Fruit fly (Drosophila melanogaster) whole organism, embryonic: Measurements from ENCODE around the gene Fer2.
A peak's percentile ranks its signal among the peaks of the same experiment; 100 is the strongest.

ENCODE experiments used
- Ada2b ChIP-seq: fragments of 200-800 bp; sonication (Bioruptor generic); IDR thresholded peaks from 2 replicates; pipeline ENCODE4 v1.3.6; 2022; ENCODE audit warnings: missing biosample characterization, missing genetic modification characterization
- CG10209 ChIP-seq: fragments of 200-800 bp; sonication (Bioruptor generic); optimal IDR thresholded peaks from 3 replicates; lab custom pipeline; 2017; ENCODE audit warnings: missing biosample characterization, mild to moderate bottlenecking, missing genetic modification characterization, missing genetic modification reagents
- CG10321 ChIP-seq: fragments of 200-800 bp; sonication (Bioruptor generic); IDR thresholded peaks from 2 replicates; pipeline ENCODE4 v1.3.6; 2022; ENCODE audit warnings: missing biosample characterization, missing genetic modification characterization
- CG10565 ChIP-seq: fragments of 200-800 bp; sonication (Bioruptor generic); optimal IDR thresholded peaks from 3 replicates; lab custom pipeline; 2016; ENCODE audit warnings: missing biosample characterization, mild to moderate bottlenecking, missing genetic modification characterization
- CG13123 ChIP-seq: fragments of 200-800 bp; sonication (Bioruptor generic); optimal IDR thresholded peaks from 2 replicates; lab custom pipeline; 2016; ENCODE audit warnings: missing biosample characterization, missing genetic modification characterization
- CG15269 ChIP-seq: fragments of 200-800 bp; sonication (Bioruptor generic); optimal IDR thresholded peaks from 2 replicates; lab custom pipeline; 2018; ENCODE audit warnings: missing biosample characterization, mild to moderate bottlenecking, missing genetic modification characterization, moderate library complexity
- CG17568 ChIP-seq: fragments of 200-800 bp; sonication (Bioruptor generic); optimal IDR thresholded peaks from 2 replicates; lab custom pipeline; 2018; ENCODE audit warnings: missing biosample characterization, mild to moderate bottlenecking, missing genetic modification characterization, moderate library complexity
- CG17612 ChIP-seq: fragments of 200-800 bp; sonication (Bioruptor generic); IDR thresholded peaks from 2 replicates; pipeline ENCODE4 v1.3.6; 2022; ENCODE audit warnings: missing biosample characterization, missing genetic modification characterization
- CG2875 ChIP-seq: fragments of 200-800 bp; sonication (Bioruptor generic); optimal IDR thresholded peaks from 2 replicates; lab custom pipeline; 2017; ENCODE audit warnings: missing biosample characterization, mild to moderate bottlenecking, missing genetic modification characterization, missing genetic modification reagents
- CG2889 ChIP-seq: fragments of 200-800 bp; sonication (Bioruptor generic); IDR thresholded peaks from 3 replicates; pipeline ENCODE4 v1.3.6; 2022; ENCODE audit warnings: missing biosample characterization, missing genetic modification characterization
- CG30431 ChIP-seq: fragments of 200-800 bp; sonication (Bioruptor generic); optimal IDR thresholded peaks from 2 replicates; lab custom pipeline; 2017; ENCODE audit warnings: missing biosample characterization, missing genetic modification characterization
- CG31388 ChIP-seq: fragments of 200-800 bp; sonication (Bioruptor generic); optimal IDR thresholded peaks from 2 replicates; lab custom pipeline; 2016; ENCODE audit warnings: missing biosample characterization, missing genetic modification characterization
- CG3847 ChIP-seq: fragments of 200-800 bp; sonication (Bioruptor generic); IDR thresholded peaks from 2 replicates; pipeline ENCODE4 v1.3.6; 2022; ENCODE audit warnings: missing biosample characterization, missing genetic modification characterization
- CG6854 ChIP-seq: fragments of 200-800 bp; sonication (Bioruptor generic); optimal IDR thresholded peaks from 3 replicates; lab custom pipeline; 2017; ENCODE audit warnings: missing biosample characterization, mild to moderate bottlenecking, missing genetic modification characterization
- CG7786 ChIP-seq: fragments of 200-800 bp; sonication (Bioruptor generic); optimal IDR thresholded peaks from 2 replicates; lab custom pipeline; 2016; ENCODE audit warnings: missing biosample characterization, missing genetic modification characterization
- CG7839 ChIP-seq: fragments of 200-800 bp; sonication (Bioruptor generic); optimal IDR thresholded peaks from 3 replicates; lab custom pipeline; 2018; ENCODE audit warnings: missing biosample characterization, mild to moderate bottlenecking, missing genetic modification characterization, moderate library complexity
- CG9727 ChIP-seq: fragments of 200-800 bp; sonication (Bioruptor generic); optimal IDR thresholded peaks from 3 replicates; lab custom pipeline; 2017; ENCODE audit warnings: missing biosample characterization, mild to moderate bottlenecking, missing genetic modification characterization
- Dll ChIP-seq: fragments of 200-800 bp; sonication (Bioruptor generic); IDR thresholded peaks from 4 replicates; pipeline ENCODE4 v1.3.6; 2022; ENCODE audit warnings: missing biosample characterization, missing genetic modification characterization; ENCODE audit not compliant: partially characterized antibody
- Doc2 ChIP-seq: fragments of 200-800 bp; sonication (Bioruptor generic); IDR thresholded peaks from 2 replicates; pipeline ENCODE4 v1.3.6; 2022; ENCODE audit warnings: missing biosample characterization, missing genetic modification characterization
- E2f1 ChIP-seq: fragments of 200-800 bp; sonication (Bioruptor generic); IDR thresholded peaks from 2 replicates; pipeline ENCODE4 v1.3.6; 2022; ENCODE audit warnings: missing biosample characterization, missing genetic modification characterization
- Fer3 ChIP-seq: fragments of 200-800 bp; sonication (Bioruptor generic); optimal IDR thresholded peaks from 2 replicates; lab custom pipeline; 2018; ENCODE audit warnings: missing biosample characterization, mild to moderate bottlenecking, missing genetic modification characterization, moderate library complexity
- Hr78 ChIP-seq, 2 experiments: fragments of 200-800 bp in 1 of 2; fragments of >200 bp in 1 of 2; sonication (Bioruptor generic) in 1 of 2; optimal IDR thresholded peaks; 2 replicates each; lab custom pipeline; 2017 to 2019; ENCODE audit warnings: missing biosample characterization in 2 of 2, missing genetic modification characterization in 2 of 2, mild to moderate bottlenecking in 1 of 2, moderate library complexity in 1 of 2
- Lpt ChIP-seq: fragments of >200 bp; optimal IDR thresholded peaks from 2 replicates; lab custom pipeline; 2018; ENCODE audit warnings: missing biosample characterization, missing genetic modification characterization
- Mad ChIP-seq: fragments of 200-800 bp; sonication (Bioruptor generic); optimal IDR thresholded peaks from 2 replicates; lab custom pipeline; 2016; ENCODE audit warnings: missing biosample characterization, missing genetic modification characterization
- Rfx ChIP-seq: fragments of 200-800 bp; sonication (Bioruptor generic); IDR thresholded peaks from 2 replicates; pipeline ENCODE4 v1.3.6; 2022; ENCODE audit warnings: missing biosample characterization, missing genetic modification characterization
- Rx ChIP-seq: fragments of 200-800 bp; sonication (Bioruptor generic); IDR thresholded peaks from 2 replicates; pipeline ENCODE4 v1.3.6; 2022; ENCODE audit warnings: missing biosample characterization, missing genetic modification characterization
- Sox100B ChIP-seq: fragments of 200-800 bp; sonication (Bioruptor generic); optimal IDR thresholded peaks from 3 replicates; lab custom pipeline; 2018; ENCODE audit warnings: missing biosample characterization, mild to moderate bottlenecking, missing genetic modification characterization
- Sox102F ChIP-seq: fragments of 200-800 bp; sonication (Bioruptor generic); optimal IDR thresholded peaks from 2 replicates; lab custom pipeline; 2018; ENCODE audit warnings: missing biosample characterization, mild to moderate bottlenecking, missing genetic modification characterization, moderate library complexity
- Spps ChIP-seq: fragments of 200-800 bp; sonication (Bioruptor generic); optimal IDR thresholded peaks from 2 replicates; lab custom pipeline; 2018; ENCODE audit warnings: missing biosample characterization, mild to moderate bottlenecking, missing genetic modification characterization
- amos ChIP-seq: fragments of 200-800 bp; sonication (Bioruptor generic); IDR thresholded peaks from 2 replicates; pipeline ENCODE4 v1.3.6; 2022; ENCODE audit warnings: missing biosample characterization, missing genetic modification characterization; ENCODE audit not compliant: partially characterized antibody
- ash1 ChIP-seq: fragments of 200-800 bp; sonication (Bioruptor generic); optimal IDR thresholded peaks from 2 replicates; lab custom pipeline; 2018; ENCODE audit warnings: missing biosample characterization, mild to moderate bottlenecking, missing genetic modification characterization
- bowl ChIP-seq: fragments of 200-800 bp; sonication (Bioruptor generic); IDR thresholded peaks from 2 replicates; pipeline ENCODE4 v1.3.6; 2022; ENCODE audit warnings: missing biosample characterization, missing genetic modification characterization
- cg ChIP-seq: fragments of 200-800 bp; sonication (Bioruptor generic); optimal IDR thresholded peaks from 3 replicates; lab custom pipeline; 2019; ENCODE audit warnings: missing biosample characterization, mild to moderate bottlenecking, missing genetic modification characterization, moderate library complexity
- dm ChIP-seq: fragments of 200-800 bp; sonication (Bioruptor generic); optimal IDR thresholded peaks from 3 replicates; lab custom pipeline; 2016; ENCODE audit warnings: missing biosample characterization, missing genetic modification characterization
- grau ChIP-seq: fragments of 200-800 bp; optimal IDR thresholded peaks from 3 replicates; lab custom pipeline; 2019; ENCODE audit warnings: missing biosample characterization, mild to moderate bottlenecking, missing genetic modification characterization, moderate library complexity
- hkb ChIP-seq, 2 experiments: fragments of 200-800 bp in 1 of 2; fragments of >200 bp in 1 of 2; sonication (Bioruptor generic) in 1 of 2; IDR thresholded peaks in 1 of 2; optimal IDR thresholded peaks in 1 of 2; 2 replicates each; pipeline versions ENCODE4 v1.3.6 to Lab custom; 2017 to 2022; ENCODE audit warnings: missing biosample characterization in 1 of 2, missing genetic modification characterization in 1 of 2
- knrl ChIP-seq: fragments of 200-800 bp; sonication (Bioruptor generic); IDR thresholded peaks from 3 replicates; pipeline ENCODE4 v1.3.6; 2022; ENCODE audit warnings: missing biosample characterization, missing genetic modification characterization; ENCODE audit not compliant: partially characterized antibody
- pho ChIP-seq: fragments of 200-800 bp; sonication (Bioruptor generic); optimal IDR thresholded peaks from 2 replicates; lab custom pipeline; 2016; ENCODE audit warnings: missing biosample characterization, missing genetic modification characterization
- pita ChIP-seq: fragments of 200-800 bp; sonication (Bioruptor generic); optimal IDR thresholded peaks from 2 replicates; lab custom pipeline; 2017; ENCODE audit warnings: missing biosample characterization, mild to moderate bottlenecking, missing genetic modification characterization
- salm ChIP-seq: fragments of 200-800 bp; sonication (Bioruptor generic); optimal IDR thresholded peaks from 2 replicates; lab custom pipeline; 2018; ENCODE audit warnings: missing biosample characterization, mild to moderate bottlenecking, missing genetic modification characterization
- scrt ChIP-seq: fragments of 200-800 bp; sonication (Bioruptor generic); optimal IDR thresholded peaks from 2 replicates; lab custom pipeline; 2018; ENCODE audit warnings: missing biosample characterization, mild to moderate bottlenecking, missing genetic modification characterization, moderate library complexity
- sim ChIP-seq: fragments of 200-800 bp; sonication (Bioruptor generic); IDR thresholded peaks from 2 replicates; pipeline ENCODE4 v1.3.6; 2022; ENCODE audit warnings: missing biosample characterization, missing genetic modification characterization
- sob ChIP-seq: fragments of 200-800 bp; sonication (Bioruptor generic); IDR thresholded peaks from 2 replicates; pipeline ENCODE4 v1.3.6; 2022; ENCODE audit warnings: missing biosample characterization, missing genetic modification characterization
- sqz ChIP-seq: fragments of 200-800 bp; sonication (Bioruptor generic); optimal IDR thresholded peaks from 3 replicates; lab custom pipeline; 2018; ENCODE audit warnings: missing biosample characterization, mild to moderate bottlenecking, missing genetic modification characterization
- unc-4 ChIP-seq: fragments of 200-800 bp; sonication (Bioruptor generic); IDR thresholded peaks from 2 replicates; pipeline ENCODE4 v1.3.6; 2022; ENCODE audit warnings: missing biosample characterization, missing genetic modification characterization; ENCODE audit not compliant: partially characterized antibody
- wor ChIP-seq: fragments of 200-800 bp; sonication (Bioruptor generic); IDR thresholded peaks from 2 replicates; pipeline ENCODE4 v1.3.6; 2022; ENCODE audit warnings: missing biosample characterization, missing genetic modification characterization
- z ChIP-seq: fragments of 200-800 bp; sonication (Bioruptor generic); IDR thresholded peaks from 3 replicates; pipeline ENCODE4 v1.3.6; 2022; ENCODE audit warnings: missing biosample characterization, missing genetic modification characterization
- zf30C ChIP-seq: fragments of 200-800 bp; sonication (Bioruptor generic); optimal IDR thresholded peaks from 3 replicates; lab custom pipeline; 2018; ENCODE audit warnings: missing biosample characterization, mild to moderate bottlenecking, missing genetic modification characterization

The Fer2 gene

dm6 chr3R:16146632-16147453 is 4.3 kb downstream of the Fer2 start, which contains the start of the genes Mic26-27 and CG5916 (continued):
- TF ChIP-seq amos (GFP tag; lab: Robert Waterston, UW), result peak; percentile 98
- TF ChIP-seq CG2875, result no peak
- no peak for TF ChIP-seq CG10321 (GFP tag; lab: Robert Waterston, UW)
- peak; percentile 58 for TF ChIP-seq CG7839 (tag; lab: Kevin White, UChicago)
- TF ChIP-seq Rx, result peak; percentile 69
- TF ChIP-seq pita (GFP tag; lab: Kevin White, UChicago), result no peak
- TF ChIP-seq Fer3 (tag; lab: Kevin White, UChicago), result peak; percentile 17
- TF ChIP-seq Dll, result peak; percentile 100
- TF ChIP-seq grau (tag; lab: Kevin White, UChicago), result peak; percentile 70
- no peak for TF ChIP-seq Sox100B (GFP tag; lab: Kevin White, UChicago)
- TF ChIP-seq dm (GFP tag; lab: Kevin White, UChicago), result peak; percentile 95
- no peak for TF ChIP-seq CG17568 (GFP tag; lab: Kevin White, UChicago)
- no peak for TF ChIP-seq CG17612 (GFP tag; lab: Robert Waterston, UW)
- TF ChIP-seq CG6854 (GFP tag; lab: Kevin White, UChicago), result no peak
- peak; percentile 60 for TF ChIP-seq CG10209 (GFP tag; lab: Kevin White, UChicago)
- peak; percentile 2 for TF ChIP-seq CG10565 (GFP tag; lab: Kevin White, UChicago)
- TF ChIP-seq CG31388, result no peak
- TF ChIP-seq CG9727 (GFP tag; lab: Kevin White, UChicago), result peak; percentile 93
- TF ChIP-seq scrt (GFP tag; lab: Kevin White, UChicago), result peak; percentile 81
- no peak for TF ChIP-seq Lpt
- TF ChIP-seq pho (GFP tag; lab: Kevin White, UChicago), result peak; percentile 94
- TF ChIP-seq CG3847 (GFP tag; lab: Robert Waterston, UW), result peak; percentile 94
- no peak for TF ChIP-seq sim (GFP tag; lab: Robert Waterston, UW)
- peak; percentile 92 for TF ChIP-seq Rfx (GFP tag; lab: Robert Waterston, UW)
- TF ChIP-seq Sox102F (GFP tag; lab: Kevin White, UChicago), result peak; percentile 88
- TF ChIP-seq sob (GFP tag; lab: Robert Waterston, UW), result peak; percentile 91
- 0 out of 2 replicates have a peak, but pooled peaks have one; percentile 25 for TF ChIP-seq bowl
- no peak for TF ChIP-seq CG15269
- peak; percentile 91 for TF ChIP-seq CG7786
- TF ChIP-seq Doc2 (GFP tag; lab: Robert Waterston, UW), result peak; percentile 63; the same call in 1 of the 2 replicates
- peak; percentile 82 for TF ChIP-seq E2f1 (GFP tag; lab: Robert Waterston, UW)
- no peak for TF ChIP-seq zf30C (GFP tag; lab: Kevin White, UChicago)
- peak; percentile 77 for TF ChIP-seq Mad (GFP tag; lab: Kevin White, UChicago)
- TF ChIP-seq sqz (GFP tag; lab: Kevin White, UChicago), result no peak
- no peak for TF ChIP-seq Hr78 (GFP tag; optimal IDR thresholded peaks at IDR 0.05; lab: Kevin White, UChicago)
- no peak for TF ChIP-seq ash1 (GFP tag; lab: Kevin White, UChicago)
- TF ChIP-seq CG2889 (GFP tag; lab: Robert Waterston, UW), result peak; percentile 75; the same call in 1 of the 3 replicates
- TF ChIP-seq salm, result no peak
- TF ChIP-seq CG30431, result peak; percentile 60
- no peak for TF ChIP-seq Spps (tag; lab: Kevin White, UChicago)
- TF ChIP-seq z (GFP tag; lab: Robert Waterston, UW), result no peak
- TF ChIP-seq Ada2b (GFP tag; lab: Robert Waterston, UW), result peak; percentile 83
- TF ChIP-seq CG13123 (GFP tag; lab: Kevin White, UChicago), result peak; percentile 47
- peak; percentile 95 for TF ChIP-seq hkb (optimal IDR thresholded peaks at IDR 0.05; lab: Kevin White, UChicago)
- peak; percentile 39; the same call in 1 of the 2 replicates for TF ChIP-seq hkb (GFP tag; IDR thresholded peaks at IDR 0.05; lab: Robert Waterston, UW)
- peak; percentile 85 for TF ChIP-seq wor
- TF ChIP-seq knrl (GFP tag; lab: Robert Waterston, UW), result peak; percentile 100
- TF ChIP-seq unc-4 (GFP tag; lab: Robert Waterston, UW), result peak; percentile 99
- no peak for TF ChIP-seq cg (GFP tag; lab: Kevin White, UChicago)
